3 fruit fly cellular contexts compared by ENCODE assay signal in the genomic region with DNA sequence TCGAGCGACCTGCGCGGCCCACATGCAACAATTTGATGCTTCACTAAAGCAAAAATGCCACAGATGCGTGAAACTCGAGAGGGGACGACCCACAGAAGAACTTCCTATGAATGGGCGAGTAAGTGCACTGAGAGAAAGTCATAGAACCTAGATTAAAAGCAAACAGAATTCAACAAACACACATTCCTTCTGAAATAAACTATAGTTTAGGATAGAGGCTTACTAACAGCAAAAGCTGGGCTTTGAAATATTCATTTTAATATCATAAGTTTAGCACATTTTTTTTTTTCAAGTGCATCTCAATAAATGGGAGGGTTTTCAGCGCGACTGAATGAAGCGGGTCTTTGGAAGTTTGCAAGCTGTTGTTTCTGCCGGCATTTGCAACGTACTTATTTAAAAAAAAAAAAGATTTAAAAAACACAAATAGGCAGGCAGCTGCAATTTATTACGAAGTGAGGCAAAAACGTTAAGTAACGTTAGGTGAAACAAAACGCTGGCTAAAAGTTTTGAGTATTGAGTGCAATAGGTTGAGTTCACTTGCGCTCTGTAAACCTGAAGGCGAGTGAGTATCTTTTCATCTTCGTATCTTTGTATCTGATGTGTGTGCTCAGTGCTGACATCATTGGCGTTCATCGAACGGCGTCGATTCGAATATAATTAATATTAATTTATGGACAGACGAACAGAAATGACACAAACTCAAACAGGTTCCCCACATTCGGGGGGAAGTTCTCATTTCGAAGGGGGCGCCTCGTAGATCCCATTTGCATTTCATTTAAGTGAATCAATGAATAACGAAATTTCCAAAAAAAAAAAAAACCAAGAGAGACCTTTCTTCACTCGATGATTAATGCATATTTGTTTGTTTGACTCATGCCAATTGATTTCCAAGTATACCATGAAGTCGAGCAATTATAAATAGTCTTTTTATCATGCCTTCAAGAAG.
TF ChIP-seq lines count a peak whose summit lies in the region.

No protein-coding gene starts in this region.

TF ChIP-seq in whole organism, embryonic, 481 proteins besides CTCF, POLR2A, EP300 and RAD21 (continued from another document and continues in another):
- TF ChIP-seq nau (GFP tag; optimal IDR thresholded peaks at IDR 0.05; lab: Kevin White, UChicago) (peak; percentile 25), HLH54F (GFP tag; optimal IDR thresholded peaks at IDR 0.05; lab: Kevin White, UChicago) (no peak), HLH4C (GFP tag; IDR thresholded peaks at IDR 0.05; lab: Robert Waterston, UW; ENCODE audit: partially characterized antibody) (no peak), Xbp1 (GFP tag; optimal IDR thresholded peaks at IDR 0.05; lab: Kevin White, UChicago) (peak; percentile 38), sc (optimal IDR thresholded peaks at IDR 0.05; lab: Kevin White, UChicago) (no peak), sc (GFP tag; optimal IDR thresholded peaks at IDR 0.05; lab: Kevin White, UChicago) (no peak), CG5953 (GFP tag; IDR thresholded peaks at IDR 0.05; lab: Robert Waterston, UW) (no peak), ac (GFP tag; optimal IDR thresholded peaks at IDR 0.05; lab: Kevin White, UChicago) (peak; percentile 5), CG10209 (GFP tag; optimal IDR thresholded peaks at IDR 0.05; lab: Kevin White, UChicago) (peak; percentile 27), CG3726 (GFP tag; IDR thresholded peaks at IDR 0.05; lab: Robert Waterston, UW) (peak; percentile 61; the same call in 1 of the 3 replicates), CG1529 (GFP tag; optimal IDR thresholded peaks at IDR 0.05; lab: Kevin White, UChicago) (no peak), corto (GFP tag; optimal IDR thresholded peaks at IDR 0.05; lab: Kevin White, UChicago) (no peak), CG7745 (tag; optimal IDR thresholded peaks at IDR 0.05; lab: Kevin White, UChicago) (no peak), CG34422 (GFP tag; IDR thresholded peaks at IDR 0.05; lab: Robert Waterston, UW) (peak; percentile 57; the same call in 2 of the 3 replicates), CG3281 (GFP tag; optimal IDR thresholded peaks at IDR 0.05; lab: Kevin White, UChicago) (no peak), Nf-YA (GFP tag; IDR thresholded peaks at IDR 0.05; lab: Robert Waterston, UW) (peak; percentile 48; the same call in 1 of the 2 replicates), CG14860 (GFP tag; IDR thresholded peaks at IDR 0.05; lab: Robert Waterston, UW; ENCODE audit: partially characterized antibody) (no peak), bbx (GFP tag; IDR thresholded peaks at IDR 0.05; lab: Robert Waterston, UW; ENCODE audit: partially characterized antibody) (no peak), CG16815 (GFP tag; optimal IDR thresholded peaks at IDR 0.05; lab: Kevin White, UChicago) (peak; percentile 29), gem (tag; optimal IDR thresholded peaks at IDR 0.05; lab: Kevin White, UChicago) (peak; percentile 59), Dref (GFP tag; IDR thresholded peaks at IDR 0.05; lab: Robert Waterston, UW) (no peak), CG8478 (optimal IDR thresholded peaks at IDR 0.05; lab: Kevin White, UChicago) (no peak), CG16863 (GFP tag; optimal IDR thresholded peaks at IDR 0.05; lab: Kevin White, UChicago) (peak; percentile 43), scrt (GFP tag; optimal IDR thresholded peaks at IDR 0.05; lab: Kevin White, UChicago) (no peak), CG32532 (GFP tag; IDR thresholded peaks at IDR 0.05; lab: Robert Waterston, UW) (peak; percentile 55; the same call in 1 of the 2 replicates), pfk (GFP tag; optimal IDR thresholded peaks at IDR 0.05; lab: Kevin White, UChicago) (no peak), sug (tag; optimal IDR thresholded peaks at IDR 0.05; lab: Kevin White, UChicago) (no peak), chif (GFP tag; optimal IDR thresholded peaks at IDR 0.05; lab: Kevin White, UChicago) (peak; percentile 30 to 55), inv (GFP tag; IDR thresholded peaks at IDR 0.05; lab: Robert Waterston, UW; ENCODE audit: partially characterized antibody) (no peak), Sin3A (optimal IDR thresholded peaks at IDR 0.05; lab: Kevin White, UChicago) (no peak), gsb (GFP tag; IDR thresholded peaks at IDR 0.05; lab: Robert Waterston, UW) (no peak), emc (GFP tag; optimal IDR thresholded peaks at IDR 0.05; lab: Kevin White, UChicago) (no peak), ftz-f1 (GFP tag; optimal IDR thresholded peaks at IDR 0.05; lab: Kevin White, UChicago) (no peak), pzg (GFP tag; optimal IDR thresholded peaks at IDR 0.05; lab: Kevin White, UChicago) (no peak), CG2120 (GFP tag; optimal IDR thresholded peaks at IDR 0.05; lab: Kevin White, UChicago) (no peak), hkb (optimal IDR thresholded peaks at IDR 0.05; lab: Kevin White, UChicago) (no peak), hkb (GFP tag; IDR thresholded peaks at IDR 0.05; lab: Robert Waterston, UW) (peak; percentile 75), Ets97D (GFP tag; optimal IDR thresholded peaks at IDR 0.05; lab: Kevin White, UChicago) (peak; percentile 10), Lpt (GFP tag; optimal IDR thresholded peaks at IDR 0.05; lab: Kevin White, UChicago) (no peak), dm (GFP tag; optimal IDR thresholded peaks at IDR 0.05; lab: Kevin White, UChicago) (no peak)

TF ChIP-seq in whole organism, prepupa, 60 proteins besides CTCF, POLR2A, EP300 and RAD21 (continued from another document):
- TF ChIP-seq CG15336 (GFP tag; IDR thresholded peaks at IDR 0.05; lab: Robert Waterston, UW), result peak; percentile 83
- no peak for TF ChIP-seq Hr38 (GFP tag; optimal IDR thresholded peaks at IDR 0.05; lab: Kevin White, UChicago)
- peak; percentile 65 for TF ChIP-seq CG10631 (GFP tag; optimal IDR thresholded peaks at IDR 0.05; lab: Kevin White, UChicago)
- TF ChIP-seq CG8119 (GFP tag; IDR thresholded peaks at IDR 0.05; lab: Robert Waterston, UW), result peak; percentile 64; the same call in 2 of the 3 replicates
- TF ChIP-seq Met (GFP tag; optimal IDR thresholded peaks at IDR 0.05; lab: Kevin White, UChicago), result peak; percentile 39
- no peak for TF ChIP-seq Eip93F (GFP tag; optimal IDR thresholded peaks at IDR 0.05; lab: Kevin White, UChicago)
- peak; percentile 65 for TF ChIP-seq Eip75B (GFP tag; optimal IDR thresholded peaks at IDR 0.05; lab: Kevin White, UChicago)
- peak; percentile 91 for TF ChIP-seq Eip78C (GFP tag; lab: Kevin White, UChicago)
- TF ChIP-seq Blimp-1 (GFP tag; optimal IDR thresholded peaks at IDR 0.05; lab: Kevin White, UChicago), result no peak
- no peak for TF ChIP-seq Sox15 (GFP tag; optimal IDR thresholded peaks at IDR 0.05; lab: Kevin White, UChicago)
- TF ChIP-seq Lpt (GFP tag; optimal IDR thresholded peaks at IDR 0.05; lab: Kevin White, UChicago), result peak; percentile 22
- TF ChIP-seq Hr4 (GFP tag; optimal IDR thresholded peaks at IDR 0.05; lab: Kevin White, UChicago), result peak; percentile 65
- TF ChIP-seq salr (GFP tag; optimal IDR thresholded peaks at IDR 0.05; lab: Kevin White, UChicago), result peak; percentile 28 to 45
- peak; percentile 26 for TF ChIP-seq esn (GFP tag; optimal IDR thresholded peaks at IDR 0.05; lab: Kevin White, UChicago)
- peak; percentile 27 for TF ChIP-seq Sox14 (GFP tag; optimal IDR thresholded peaks at IDR 0.05; lab: Kevin White, UChicago)
- peak; percentile 58 for TF ChIP-seq CG11762 (GFP tag; optimal IDR thresholded peaks at IDR 0.05; lab: Kevin White, UChicago; ENCODE audit: insufficient read depth)
- TF ChIP-seq CG8319 (GFP tag; optimal IDR thresholded peaks at IDR 0.05; lab: Kevin White, UChicago), result peak; percentile 48
- peak; percentile 58 for TF ChIP-seq cyc (GFP tag; optimal IDR thresholded peaks at IDR 0.05; lab: Kevin White, UChicago)
- TF ChIP-seq Hr39 (GFP tag; optimal IDR thresholded peaks at IDR 0.05; lab: Kevin White, UChicago), result peak; percentile 25
- peak; percentile 75 for TF ChIP-seq CG10669 (GFP tag; optimal IDR thresholded peaks at IDR 0.05; lab: Kevin White, UChicago)
- TF ChIP-seq spab (GFP tag; optimal IDR thresholded peaks at IDR 0.05; lab: Kevin White, UChicago), result peak; percentile 55
- no peak for TF ChIP-seq CG16779 (tag; optimal IDR thresholded peaks at IDR 0.05; lab: Kevin White, UChicago)
- peak; percentile 70 for TF ChIP-seq CG3919 (GFP tag; optimal IDR thresholded peaks at IDR 0.05; lab: Kevin White, UChicago)
- TF ChIP-seq CG4318 (GFP tag; optimal IDR thresholded peaks at IDR 0.05; lab: Kevin White, UChicago), result no peak
- TF ChIP-seq pdm3 (GFP tag; optimal IDR thresholded peaks at IDR 0.05; lab: Kevin White, UChicago), result peak; percentile 52
- no peak for TF ChIP-seq CG6854 (GFP tag; optimal IDR thresholded peaks at IDR 0.05; lab: Kevin White, UChicago)
- peak; percentile 50 for TF ChIP-seq OdsH (GFP tag; optimal IDR thresholded peaks at IDR 0.05; lab: Kevin White, UChicago)
- TF ChIP-seq acj6 (GFP tag; optimal IDR thresholded peaks at IDR 0.05; lab: Kevin White, UChicago), result peak; percentile 51
- TF ChIP-seq CG7368 (GFP tag; optimal IDR thresholded peaks at IDR 0.05; lab: Kevin White, UChicago), result peak; percentile 49
- TF ChIP-seq eg (GFP tag; IDR thresholded peaks at IDR 0.05; lab: Robert Waterston, UW), result peak; percentile 86
- TF ChIP-seq CG11294 (GFP tag; IDR thresholded peaks at IDR 0.05; lab: Robert Waterston, UW), result peak; percentile 61
- peak; percentile 26 for TF ChIP-seq CG6792 (GFP tag; optimal IDR thresholded peaks at IDR 0.05; lab: Kevin White, UChicago)
- peak; percentile 70 to 82 for TF ChIP-seq ss (GFP tag; optimal IDR thresholded peaks at IDR 0.05; lab: Kevin White, UChicago)
- TF ChIP-seq CG6163 (GFP tag; IDR thresholded peaks at IDR 0.05; lab: Robert Waterston, UW), result peak; percentile 92
- no peak for TF ChIP-seq Smox (GFP tag; optimal IDR thresholded peaks at IDR 0.05; lab: Kevin White, UChicago)
- peak; percentile 20 for TF ChIP-seq CG31627 (GFP tag; optimal IDR thresholded peaks at IDR 0.05; lab: Kevin White, UChicago)
- TF ChIP-seq CG1621 (tag; optimal IDR thresholded peaks at IDR 0.05; lab: Kevin White, UChicago), result peak; percentile 37
- peak; percentile 27 for TF ChIP-seq CG32006 (GFP tag; optimal IDR thresholded peaks at IDR 0.05; lab: Kevin White, UChicago)
- TF ChIP-seq achi (GFP tag; optimal IDR thresholded peaks at IDR 0.05; lab: Kevin White, UChicago), result peak; percentile 33
- TF ChIP-seq CG9139 (GFP tag; optimal IDR thresholded peaks at IDR 0.05; lab: Kevin White, UChicago), result no peak

TF ChIP-seq in whole organism, wandering third instar larva, 38 proteins besides CTCF, POLR2A, EP300 and RAD21 (continued from another document):
- TF ChIP-seq Hr83 (GFP tag; optimal IDR thresholded peaks at IDR 0.05; lab: Kevin White, UChicago; ENCODE audit: poor library complexity, severe bottlenecking) (no peak), psq (GFP tag; optimal IDR thresholded peaks at IDR 0.05; lab: Kevin White, UChicago) (no peak), usp (GFP tag; optimal IDR thresholded peaks at IDR 0.05; lab: Kevin White, UChicago) (no peak), lola (GFP tag; optimal IDR thresholded peaks at IDR 0.05; lab: Kevin White, UChicago) (no peak), CrebA (GFP tag; optimal IDR thresholded peaks at IDR 0.05; lab: Kevin White, UChicago; ENCODE audit: borderline replicate concordance) (no peak), br (GFP tag; optimal IDR thresholded peaks at IDR 0.05; lab: Kevin White, UChicago) (peak; percentile 19), Abd-B (GFP tag; optimal IDR thresholded peaks at IDR 0.05; lab: Kevin White, UChicago) (no peak), dsf (GFP tag; optimal IDR thresholded peaks at IDR 0.05; lab: Kevin White, UChicago; ENCODE audit: borderline replicate concordance) (no peak), Hnf4 (GFP tag; optimal IDR thresholded peaks at IDR 0.05; lab: Kevin White, UChicago) (no peak), pan (optimal IDR thresholded peaks at IDR 0.05; lab: Kevin White, UChicago) (no peak), Vsx2 (GFP tag; optimal IDR thresholded peaks at IDR 0.05; lab: Kevin White, UChicago; ENCODE audit: partially characterized antibody) (no peak), Sp1 (GFP tag; optimal IDR thresholded peaks at IDR 0.05; lab: Kevin White, UChicago) (no peak), Jra (GFP tag; optimal IDR thresholded peaks at IDR 0.05; lab: Kevin White, UChicago) (no peak), jim (GFP tag; optimal IDR thresholded peaks at IDR 0.05; lab: Kevin White, UChicago) (no peak), woc (GFP tag; optimal IDR thresholded peaks at IDR 0.05; lab: Kevin White, UChicago) (peak; percentile 35)
